Fruit fly (Drosophila melanogaster): Measurements from ENCODE around the gene Prp40.

Gene Prp40

dm6 chr2L:3022986-3023385 lies at the start of gene Prp40, which contains the start of gene alpha4GT1 (continued):
- TF ChIP-seq lbe (GFP tag; optimal IDR thresholded peaks at IDR 0.05) (no peak), CG18599 (GFP tag; optimal IDR thresholded peaks at IDR 0.05) (no peak), CG1603 (tag; optimal IDR thresholded peaks at IDR 0.05) (no peak), Opbp (GFP tag; IDR thresholded peaks at IDR 0.05; ENCODE audit: partially characterized antibody) (peak; percentile 85), dati (GFP tag; IDR thresholded peaks at IDR 0.05) (no peak), CG4820 (GFP tag; optimal IDR thresholded peaks at IDR 0.05) (no peak), bbx (GFP tag; IDR thresholded peaks at IDR 0.05; ENCODE audit: partially characterized antibody) (peak; percentile 89), danr (GFP tag; IDR thresholded peaks at IDR 0.05) (no peak), CG7372 (GFP tag; IDR thresholded peaks at IDR 0.05) (no peak), CG3407 (GFP tag; optimal IDR thresholded peaks at IDR 0.05) (no peak), CG12299 (tag; optimal IDR thresholded peaks at IDR 0.05) (no peak), CG15514 (GFP tag; optimal IDR thresholded peaks at IDR 0.05) (peak; percentile 91), TFAM (GFP tag; optimal IDR thresholded peaks at IDR 0.05) (no peak), Antp (GFP tag; optimal IDR thresholded peaks at IDR 0.05) (no peak), nau (GFP tag; optimal IDR thresholded peaks at IDR 0.05) (no peak), nom (GFP tag; optimal IDR thresholded peaks at IDR 0.05) (no peak), Oaz (GFP tag; IDR thresholded peaks at IDR 0.05) (no peak), CG31388 (GFP tag; optimal IDR thresholded peaks at IDR 0.05) (no peak), lmd (GFP tag; IDR thresholded peaks at IDR 0.05) (no peak), Myb (GFP tag; optimal IDR thresholded peaks at IDR 0.05) (peak; percentile 43), eyg (GFP tag; optimal IDR thresholded peaks at IDR 0.05) (no peak), wdn (GFP tag; IDR thresholded peaks at IDR 0.05) (no peak), Ptx1 (GFP tag; IDR thresholded peaks at IDR 0.05) (no peak), CrebB (tag; optimal IDR thresholded peaks at IDR 0.05) (no peak), gcm (GFP tag; optimal IDR thresholded peaks at IDR 0.05) (no peak), ttk (GFP tag; IDR thresholded peaks at IDR 0.05) (no peak), Mes4 (GFP tag; optimal IDR thresholded peaks at IDR 0.05) (no peak), fd64A (GFP tag; optimal IDR thresholded peaks at IDR 0.05) (no peak), sim (GFP tag; IDR thresholded peaks at IDR 0.05) (no peak), CG12659 (GFP tag; optimal IDR thresholded peaks at IDR 0.05) (peak; percentile 54), hbn (GFP tag; IDR thresholded peaks at IDR 0.05; ENCODE audit: partially characterized antibody) (peak; percentile 71), CG1647 (GFP tag; optimal IDR thresholded peaks at IDR 0.05) (no peak), CG12744 (GFP tag; optimal IDR thresholded peaks at IDR 0.05) (no peak), CG9797 (GFP tag; optimal IDR thresholded peaks at IDR 0.05) (peak; percentile 4), ci (GFP tag; IDR thresholded peaks at IDR 0.05) (no peak), Ets97D (GFP tag; optimal IDR thresholded peaks at IDR 0.05) (peak; percentile 42), odd (GFP tag; optimal IDR thresholded peaks at IDR 0.05) (no peak), Oli (tag; optimal IDR thresholded peaks at IDR 0.05) (no peak), Sox100B (GFP tag; optimal IDR thresholded peaks at IDR 0.05) (no peak), slbo (GFP tag; IDR thresholded peaks at IDR 0.05) (no peak), CG4404 (GFP tag; IDR thresholded peaks at IDR 0.05) (no peak), aop (GFP tag; IDR thresholded peaks at IDR 0.05) (no peak), CG6791 (GFP tag; IDR thresholded peaks at IDR 0.05; ENCODE audit: partially characterized antibody) (peak; percentile 91), CG6765 (GFP tag; optimal IDR thresholded peaks at IDR 0.05) (no peak), Hey (tag; optimal IDR thresholded peaks at IDR 0.05) (no peak), pros (GFP tag; optimal IDR thresholded peaks at IDR 0.05) (no peak), vvl (GFP tag; IDR thresholded peaks at IDR 0.05) (peak; percentile 21; the same call in 1 of the 2 replicates), dimm (GFP tag; IDR thresholded peaks at IDR 0.05) (no peak), Sry-δ (GFP tag; optimal IDR thresholded peaks at IDR 0.05) (peak; percentile 78), tgo (GFP tag; IDR thresholded peaks at IDR 0.05) (no peak), CG18011 (GFP tag; optimal IDR thresholded peaks at IDR 0.05) (no peak), zf30C (GFP tag; optimal IDR thresholded peaks at IDR 0.05) (no peak)
